Fruit fly (Drosophila melanogaster) whole organism, embryonic: ENCODE data around the gene CG7065.

Experiments used
- Aef1 ChIP-seq: fragments of 200-800 bp; sonication (Bioruptor generic); IDR thresholded peaks from 3 replicates; pipeline ENCODE4 v1.3.6; 2022; ENCODE audit warnings: missing biosample characterization, missing genetic modification characterization
- CG14014 ChIP-seq: fragments of 200-800 bp; sonication (Bioruptor generic); IDR thresholded peaks from 2 replicates; pipeline ENCODE4 v1.3.6; 2022; ENCODE audit warnings: missing biosample characterization, missing genetic modification characterization
- CG15011 ChIP-seq: fragments of 200-800 bp; sonication (Bioruptor generic); optimal IDR thresholded peaks from 3 replicates; lab custom pipeline; 2018; ENCODE audit warnings: missing biosample characterization, mild to moderate bottlenecking, missing genetic modification characterization
- CG15514 ChIP-seq: fragments of 200-800 bp; sonication (Bioruptor generic); optimal IDR thresholded peaks from 3 replicates; lab custom pipeline; 2017; ENCODE audit warnings: missing biosample characterization, missing genetic modification characterization, mild to moderate bottlenecking, moderate library complexity, missing genetic modification reagents
- CG1603 ChIP-seq: fragments of 200-800 bp; sonication (Bioruptor generic); optimal IDR thresholded peaks from 2 replicates; lab custom pipeline; 2019; ENCODE audit warnings: missing biosample characterization, mild to moderate bottlenecking, missing genetic modification characterization, moderate library complexity
- CG17186 ChIP-seq: fragments of 200-800 bp; sonication (Bioruptor generic); optimal IDR thresholded peaks from 3 replicates; lab custom pipeline; 2017; ENCODE audit warnings: missing biosample characterization, missing genetic modification reagents, missing genetic modification characterization
- CG17912 ChIP-seq: fragments of 200-800 bp; sonication (Bioruptor generic); optimal IDR thresholded peaks from 2 replicates; lab custom pipeline; 2018; ENCODE audit warnings: missing biosample characterization, mild to moderate bottlenecking, missing genetic modification characterization
- CG33557 ChIP-seq: fragments of 200-800 bp; sonication (Bioruptor generic); optimal IDR thresholded peaks from 2 replicates; lab custom pipeline; 2019; ENCODE audit warnings: missing biosample characterization, mild to moderate bottlenecking, missing genetic modification characterization, moderate library complexity
- CG34224 ChIP-seq: fragments of 200-800 bp; sonication (Bioruptor generic); IDR thresholded peaks from 3 replicates; pipeline ENCODE4 v1.3.6; 2022; ENCODE audit warnings: missing biosample characterization, missing genetic modification characterization; ENCODE audit not compliant: partially characterized antibody
- CG3726 ChIP-seq: fragments of 200-800 bp; sonication (Bioruptor generic); IDR thresholded peaks from 3 replicates; pipeline ENCODE4, ENCODE4 v1.3.6; 2022; ENCODE audit warnings: missing biosample characterization, missing genetic modification characterization
- CG4707 ChIP-seq: fragments of 200-800 bp; sonication (Bioruptor generic); optimal IDR thresholded peaks from 2 replicates; lab custom pipeline; 2018; ENCODE audit warnings: missing biosample characterization, mild to moderate bottlenecking, missing genetic modification characterization, moderate library complexity
- CG7372 ChIP-seq: fragments of 200-800 bp; sonication (Bioruptor generic); IDR thresholded peaks from 2 replicates; pipeline ENCODE4 v1.3.6; 2022; ENCODE audit warnings: missing biosample characterization, missing genetic modification characterization
- CG8478 ChIP-seq: fragments of >200 bp; optimal IDR thresholded peaks from 2 replicates; lab custom pipeline; 2018
- CG9876 ChIP-seq: fragments of 200-800 bp; sonication (Bioruptor generic); optimal IDR thresholded peaks from 2 replicates; lab custom pipeline; 2016; ENCODE audit warnings: missing biosample characterization, missing genetic modification characterization
- D19B ChIP-seq: fragments of 200-800 bp; sonication (Bioruptor generic); optimal IDR thresholded peaks from 2 replicates; lab custom pipeline; 2017; ENCODE audit warnings: missing biosample characterization, mild to moderate bottlenecking, missing genetic modification characterization
- Doc3 ChIP-seq: fragments of 200-800 bp; sonication (Bioruptor generic); IDR thresholded peaks from 3 replicates; pipeline ENCODE4 v1.3.6; 2022; ENCODE audit warnings: missing biosample characterization, missing genetic modification characterization; ENCODE audit not compliant: partially characterized antibody
- Dp ChIP-seq: fragments of 200-800 bp; sonication (Bioruptor generic); optimal IDR thresholded peaks from 2 replicates; lab custom pipeline; 2018; ENCODE audit warnings: missing biosample characterization, mild to moderate bottlenecking, missing genetic modification characterization, moderate library complexity
- E2f2 ChIP-seq: fragments of 200-800 bp; sonication (Bioruptor generic); IDR thresholded peaks from 2 replicates; pipeline ENCODE4 v1.3.6; 2022; ENCODE audit warnings: missing biosample characterization, missing genetic modification characterization
- Ets65A ChIP-seq: fragments of 200-800 bp; sonication (Bioruptor generic); peaks from one replicate; lab custom pipeline; 2016; ENCODE audit warnings: missing biosample characterization, missing genetic modification characterization
- Fer3 ChIP-seq: fragments of 200-800 bp; sonication (Bioruptor generic); optimal IDR thresholded peaks from 2 replicates; lab custom pipeline; 2018; ENCODE audit warnings: missing biosample characterization, mild to moderate bottlenecking, missing genetic modification characterization, moderate library complexity
- Hey ChIP-seq: fragments of 200-800 bp; sonication (Bioruptor generic); optimal IDR thresholded peaks from 3 replicates; lab custom pipeline; 2018; ENCODE audit warnings: missing biosample characterization, mild to moderate bottlenecking, missing genetic modification characterization
- MBD-R2 ChIP-seq: fragments of 200-800 bp; sonication (Bioruptor generic); IDR thresholded peaks from 2 replicates; pipeline ENCODE4 v1.3.6; 2022; ENCODE audit warnings: missing biosample characterization, missing genetic modification characterization
- MESR4 ChIP-seq: fragments of 200-800 bp; sonication (Bioruptor generic); optimal IDR thresholded peaks from 2 replicates; lab custom pipeline; 2018; ENCODE audit warnings: missing biosample characterization, mild to moderate bottlenecking, missing genetic modification characterization, moderate library complexity
- Myb ChIP-seq: fragments of 200-800 bp; sonication (Bioruptor generic); optimal IDR thresholded peaks from 2 replicates; lab custom pipeline; 2016; ENCODE audit warnings: missing biosample characterization, missing genetic modification characterization
- Nf-YC ChIP-seq: fragments of 200-800 bp; optimal IDR thresholded peaks from 3 replicates; lab custom pipeline; 2019; ENCODE audit warnings: missing biosample characterization, mild to moderate bottlenecking, missing genetic modification characterization, moderate library complexity
- Ravus ChIP-seq: fragments of 200-800 bp; sonication (Bioruptor generic); IDR thresholded peaks from 2 replicates; pipeline ENCODE4 v1.3.6; 2022; ENCODE audit warnings: missing biosample characterization, missing genetic modification characterization
- Scr ChIP-seq: fragments of 200-800 bp; sonication (Bioruptor generic); IDR thresholded peaks from 2 replicates; pipeline ENCODE4 v1.3.6; 2022; ENCODE audit warnings: missing biosample characterization, missing genetic modification characterization; ENCODE audit not compliant: partially characterized antibody
- Trl ChIP-seq, 3 experiments: fragments of >200 bp in 2 of 3; fragments of 200-800 bp in 1 of 3; sonication (Bioruptor generic) in 1 of 3; optimal IDR thresholded peaks; 2 replicates in 1 of 3; 3 replicates in 2 of 3; lab custom pipeline; 2016 to 2017; ENCODE audit warnings: missing biosample characterization in 1 of 3, missing genetic modification characterization in 1 of 3
- ato ChIP-seq: fragments of 200-800 bp; sonication (Bioruptor generic); IDR thresholded peaks from 2 replicates; pipeline ENCODE4 v1.3.6; 2022; ENCODE audit warnings: missing biosample characterization, missing genetic modification characterization; ENCODE audit not compliant: partially characterized antibody
- btn ChIP-seq: fragments of 200-800 bp; sonication (Bioruptor generic); optimal IDR thresholded peaks from 2 replicates; lab custom pipeline; 2016; ENCODE audit warnings: missing biosample characterization, missing genetic modification characterization
- cas ChIP-seq: fragments of 200-800 bp; sonication (Bioruptor generic); IDR thresholded peaks from 2 replicates; pipeline ENCODE4 v1.3.6; 2022; ENCODE audit warnings: missing biosample characterization, missing genetic modification characterization
- exex ChIP-seq: fragments of 200-800 bp; sonication (Bioruptor generic); optimal IDR thresholded peaks from 4 replicates; lab custom pipeline; 2018; ENCODE audit warnings: missing biosample characterization, mild to moderate bottlenecking, missing genetic modification characterization, moderate library complexity
- grau ChIP-seq: fragments of 200-800 bp; optimal IDR thresholded peaks from 3 replicates; lab custom pipeline; 2019; ENCODE audit warnings: missing biosample characterization, mild to moderate bottlenecking, missing genetic modification characterization, moderate library complexity
- pb ChIP-seq: fragments of 200-800 bp; sonication (Bioruptor generic); optimal IDR thresholded peaks from 3 replicates; lab custom pipeline; 2016; ENCODE audit warnings: missing biosample characterization, missing genetic modification characterization
- pnt ChIP-seq: fragments of 200-800 bp; sonication (Bioruptor generic); optimal IDR thresholded peaks from 3 replicates; lab custom pipeline; 2016; ENCODE audit warnings: missing biosample characterization, missing genetic modification characterization
- pzg ChIP-seq: fragments of 200-800 bp; sonication (Bioruptor generic); optimal IDR thresholded peaks from 3 replicates; lab custom pipeline; 2018; ENCODE audit warnings: missing biosample characterization, mild to moderate bottlenecking, missing genetic modification characterization, moderate library complexity
- ranshi ChIP-seq: fragments of 200-800 bp; sonication (Bioruptor generic); IDR thresholded peaks from 2 replicates; pipeline ENCODE4 v1.3.6; 2022; ENCODE audit warnings: missing biosample characterization, missing genetic modification characterization
- row ChIP-seq: fragments of 200-800 bp; sonication (Bioruptor generic); IDR thresholded peaks from 3 replicates; pipeline ENCODE4 v1.3.6; 2022; ENCODE audit warnings: missing biosample characterization, missing genetic modification characterization
- sens ChIP-seq: fragments of 200-800 bp; sonication (Bioruptor generic); peaks from one replicate; lab custom pipeline; 2016; ENCODE audit warnings: missing biosample characterization, missing genetic modification characterization
- sens-2 ChIP-seq: fragments of 200-800 bp; sonication (Bioruptor generic); IDR thresholded peaks from 2 replicates; pipeline ENCODE4 v1.3.6; 2022; ENCODE audit warnings: missing biosample characterization, missing genetic modification characterization
- ssp ChIP-seq: fragments of 200-800 bp; sonication (Bioruptor generic); IDR thresholded peaks from 2 replicates; pipeline ENCODE4 v1.3.6; 2022; ENCODE audit warnings: missing biosample characterization, missing genetic modification characterization
- twi ChIP-seq: fragments of 200-800 bp; optimal IDR thresholded peaks from 2 replicates; lab custom pipeline; 2019; ENCODE audit warnings: missing biosample characterization, mild to moderate bottlenecking, missing genetic modification characterization, moderate library complexity
- wek ChIP-seq: fragments of 200-800 bp; sonication (Bioruptor generic); optimal IDR thresholded peaks from 3 replicates; lab custom pipeline; 2018; ENCODE audit warnings: missing biosample characterization, mild to moderate bottlenecking, missing genetic modification characterization, moderate library complexity
- z ChIP-seq: fragments of 200-800 bp; sonication (Bioruptor generic); IDR thresholded peaks from 3 replicates; pipeline ENCODE4 v1.3.6; 2022; ENCODE audit warnings: missing biosample characterization, missing genetic modification characterization

CG7065 gene

dm6 chrX:9187429-9187828 is 45.1 kb downstream of the CG7065 start (continued):
- peak; percentile 27; the same call in 1 of the 3 replicates for TF ChIP-seq CG34224 (GFP tag; lab: Robert Waterston, UW)
- TF ChIP-seq wek: peak; percentile 69
- TF ChIP-seq Doc3 (GFP tag; lab: Robert Waterston, UW): 0 out of 3 replicates have a peak, but pooled peaks have one; percentile 23
- TF ChIP-seq sens (GFP tag; lab: Kevin White, UChicago): peak; percentile 66
- 0 out of 2 replicates have a peak, but pooled peaks have one; percentile 35 for TF ChIP-seq ato
- TF ChIP-seq CG15011 (GFP tag; lab: Kevin White, UChicago): no peak

dm6 chrX:9190555-9191184 is 48.4 kb downstream of the CG7065 start, which contains the start of gene CG12115:
CG12115 (minus strand) TSS chrX:9190605.
- TF ChIP-seq sens (GFP tag; lab: Kevin White, UChicago) (peak; percentile 32), pnt (GFP tag; lab: Kevin White, UChicago) (no peak), pb (no peak), Aef1 (GFP tag; lab: Robert Waterston, UW) (no peak), Trl (optimal IDR thresholded peaks at IDR 0.05; lab: Kevin White, UChicago) (peak in 1 of 2 experiments; percentile 80), Trl (GFP tag; optimal IDR thresholded peaks at IDR 0.05; lab: Kevin White, UChicago) (no peak), CG15514 (GFP tag; lab: Kevin White, UChicago) (peak; percentile 2), exex (peak; percentile 92)

- TF ChIP-seq Ravus (GFP tag; lab: Robert Waterston, UW) (no peak), CG14014 (GFP tag; lab: Robert Waterston, UW) (no peak), Fer3 (tag; lab: Kevin White, UChicago) (no peak), cas (GFP tag; lab: Robert Waterston, UW) (no peak), Hey (tag; lab: Kevin White, UChicago) (no peak), z (GFP tag; lab: Robert Waterston, UW) (no peak), D19B (GFP tag; lab: Kevin White, UChicago) (no peak), CG17912 (GFP tag; lab: Kevin White, UChicago) (no peak), CG3726 (GFP tag; lab: Robert Waterston, UW) (no peak), CG4707 (GFP tag; lab: Kevin White, UChicago) (no peak), ssp (no peak), CG9876 (GFP tag; lab: Kevin White, UChicago) (no peak), Scr (no peak), CG7372 (GFP tag; lab: Robert Waterston, UW) (no peak), btn (GFP tag; lab: Kevin White, UChicago) (no peak), CG1603 (tag; lab: Kevin White, UChicago) (no peak)
These were observed 49.1 kb downstream of the CG7065 start, which contains the start of gene CG12057 for dm6 chrX:9191357-9191756. CG12057 (plus strand) TSS chrX:9191657.

dm6 chrX:9192429-9192828 is 50.1 kb downstream of the CG7065 start, which contains the start of gene CG12056:
CG12056 (plus strand) TSS chrX:9192669.
- TF ChIP-seq Ets65A (GFP tag; lab: Kevin White, UChicago) (peak; percentile 20), twi (tag; lab: Kevin White, UChicago) (no peak), pzg (GFP tag; lab: Kevin White, UChicago) (peak; percentile 23), Myb (GFP tag; lab: Kevin White, UChicago) (peak; percentile 62), Dp (GFP tag; lab: Kevin White, UChicago) (peak; percentile 56), CG15514 (GFP tag; lab: Kevin White, UChicago) (peak; percentile 98), Nf-YC (no peak), CG8478 (lab: Kevin White, UChicago) (no peak), CG33557 (GFP tag; lab: Kevin White, UChicago) (no peak), E2f2 (GFP tag; lab: Robert Waterston, UW) (peak; percentile 61), row (peak; percentile 12; the same call in 1 of the 3 replicates), sens-2 (GFP tag; lab: Robert Waterston, UW) (no peak), MBD-R2 (GFP tag; lab: Robert Waterston, UW) (peak; percentile 55), ranshi (peak; percentile 57; the same call in 1 of the 2 replicates), CG17186 (GFP tag; lab: Kevin White, UChicago) (peak; percentile 91), MESR4 (GFP tag; lab: Kevin White, UChicago) (peak; percentile 31), grau (tag; lab: Kevin White, UChicago) (peak; percentile 22)
- TF ChIP-seq, all 482 proteins: peak for 12
